Worm (Caenorhabditis elegans) whole organism, L3 larva: ENCODE results near the gene fbxa-163.

Experiments used
- ZK546.5 ChIP-seq: sonication (generic microtip); optimal IDR thresholded peaks from 2 replicates; lab custom pipeline; 2017; ENCODE audit warnings: missing biosample characterization, missing genetic modification characterization
- aly-2 ChIP-seq: fragments of 150-350 bp; optimal IDR thresholded peaks from 2 replicates; lab custom pipeline; 2014; ENCODE audit warnings: missing biosample characterization, missing genetic modification characterization
- ceh-16 ChIP-seq: sonication (generic microtip); optimal IDR thresholded peaks from 2 replicates; lab custom pipeline; 2017; ENCODE audit warnings: missing biosample characterization, missing genetic modification characterization
- ceh-28 ChIP-seq: fragments of 150-350 bp; optimal IDR thresholded peaks from 2 replicates; lab custom pipeline; 2014; ENCODE audit warnings: missing biosample characterization, missing genetic modification reagents, missing genetic modification characterization
- ceh-82 ChIP-seq: fragments of 150-350 bp; optimal IDR thresholded peaks from 2 replicates; lab custom pipeline; 2014; ENCODE audit warnings: missing biosample characterization, missing genetic modification characterization
- daf-12 ChIP-seq: fragments of 150-350 bp; optimal IDR thresholded peaks from 2 replicates; lab custom pipeline; 2014; ENCODE audit warnings: missing biosample characterization, missing genetic modification reagents, missing genetic modification characterization
- egl-27 ChIP-seq: sonication (generic microtip); optimal IDR thresholded peaks from 4 replicates; lab custom pipeline; 2017; ENCODE audit warnings: missing biosample characterization, missing genetic modification reagents, missing genetic modification characterization
- elt-1 ChIP-seq: fragments of 150-350 bp; optimal IDR thresholded peaks from 2 replicates; lab custom pipeline; 2014; ENCODE audit warnings: missing biosample characterization, missing genetic modification characterization
- elt-2 ChIP-seq: sonication (generic microtip); optimal IDR thresholded peaks from 2 replicates; lab custom pipeline; 2016; ENCODE audit warnings: missing genetic modification reagents, mild to moderate bottlenecking, missing genetic modification characterization, missing compliant biosample characterization
- elt-3 ChIP-seq, 3 experiments: fragments of 150-350 bp in 1 of 3; sonication (generic microtip) in 2 of 3; optimal IDR thresholded peaks; 2 replicates in 2 of 3; 4 replicates in 1 of 3; lab custom pipeline; 2014 to 2017; ENCODE audit warnings: missing biosample characterization in 3 of 3, missing genetic modification characterization in 3 of 3
- fkh-10 ChIP-seq: sonication (generic microtip); optimal IDR thresholded peaks from 2 replicates; lab custom pipeline; 2017; ENCODE audit warnings: missing biosample characterization, missing genetic modification reagents, missing genetic modification characterization
- fkh-2 ChIP-seq: fragments of 150-350 bp; optimal IDR thresholded peaks from 2 replicates; lab custom pipeline; 2014; ENCODE audit warnings: missing biosample characterization, missing genetic modification reagents, missing genetic modification characterization
- fos-1 ChIP-seq: fragments of 150-350 bp; optimal IDR thresholded peaks from 2 replicates; lab custom pipeline; 2014; ENCODE audit warnings: missing biosample characterization, missing genetic modification characterization
- hmg-11 ChIP-seq: sonication (generic microtip); optimal IDR thresholded peaks from 2 replicates; lab custom pipeline; 2016; ENCODE audit warnings: missing genetic modification characterization, missing compliant biosample characterization
- lsy-12 ChIP-seq: sonication (generic microtip); optimal IDR thresholded peaks from 2 replicates; lab custom pipeline; 2016; ENCODE audit warnings: mild to moderate bottlenecking, missing genetic modification characterization, missing compliant biosample characterization
- mdl-1 ChIP-seq: fragments of 150-350 bp; optimal IDR thresholded peaks from 2 replicates; lab custom pipeline; 2014; ENCODE audit warnings: missing biosample characterization, missing genetic modification characterization
- nfya-1 ChIP-seq: sonication (generic microtip); optimal IDR thresholded peaks from 2 replicates; lab custom pipeline; 2017; ENCODE audit warnings: missing genetic modification characterization, mild to moderate bottlenecking, missing compliant biosample characterization, antibody characterized with exemption, moderate library complexity; ENCODE audit not compliant: insufficient read depth
- nhr-11 ChIP-seq: fragments of 150-350 bp; optimal IDR thresholded peaks from 2 replicates; lab custom pipeline; 2014; ENCODE audit warnings: missing biosample characterization, missing genetic modification characterization
- nhr-25 ChIP-seq: sonication (generic microtip); optimal IDR thresholded peaks from 2 replicates; lab custom pipeline; 2017; ENCODE audit warnings: missing biosample characterization, missing genetic modification characterization
- nhr-28 ChIP-seq: fragments of 150-350 bp; optimal IDR thresholded peaks from 2 replicates; lab custom pipeline; 2014; ENCODE audit warnings: missing biosample characterization, missing genetic modification characterization
- nhr-43 ChIP-seq: sonication (generic microtip); optimal IDR thresholded peaks from 2 replicates; lab custom pipeline; 2016; ENCODE audit warnings: mild to moderate bottlenecking, missing genetic modification characterization, missing compliant biosample characterization; ENCODE audit not compliant: poor library complexity, severe bottlenecking
- nhr-67 ChIP-seq: fragments of 150-350 bp; optimal IDR thresholded peaks from 2 replicates; lab custom pipeline; 2014; ENCODE audit warnings: missing biosample characterization, missing genetic modification characterization
- nhr-76 ChIP-seq: fragments of 150-350 bp; sonication (generic microtip); optimal IDR thresholded peaks from 5 replicates; lab custom pipeline; 2014; ENCODE audit warnings: missing biosample characterization, missing genetic modification characterization
- nhr-77 ChIP-seq: fragments of 150-350 bp; optimal IDR thresholded peaks from 2 replicates; lab custom pipeline; 2014; ENCODE audit warnings: missing biosample characterization, missing genetic modification characterization
- pha-4 ChIP-seq: fragments of 150-350 bp; optimal IDR thresholded peaks from 2 replicates; lab custom pipeline; 2014; ENCODE audit warnings: missing biosample characterization, missing genetic modification reagents, missing genetic modification characterization
- pqm-1 ChIP-seq: fragments of 150-350 bp; optimal IDR thresholded peaks from 2 replicates; lab custom pipeline; 2017; ENCODE audit warnings: missing biosample characterization, missing genetic modification characterization, inconsistent platforms
- sea-2 ChIP-seq: fragments of 150-350 bp; sonication (generic microtip); optimal IDR thresholded peaks from 4 replicates; lab custom pipeline; 2014; ENCODE audit warnings: missing biosample characterization, missing genetic modification reagents, missing genetic modification characterization
- snpc-4 ChIP-seq: fragments of 150-350 bp; optimal IDR thresholded peaks from 2 replicates; lab custom pipeline; 2014; ENCODE audit warnings: missing biosample characterization, missing genetic modification characterization
- tbx-2 ChIP-seq: sonication (generic microtip); optimal IDR thresholded peaks from 2 replicates; lab custom pipeline; 2016; ENCODE audit warnings: mild to moderate bottlenecking, missing genetic modification characterization, missing compliant biosample characterization
- unc-39 ChIP-seq: sonication (generic microtip); optimal IDR thresholded peaks from 4 replicates; lab custom pipeline; 2017; ENCODE audit warnings: missing biosample characterization, missing genetic modification characterization
- unc-62 ChIP-seq: fragments of 150-350 bp; sonication (generic microtip); optimal IDR thresholded peaks from 4 replicates; lab custom pipeline; 2014; ENCODE audit warnings: missing biosample characterization, missing genetic modification reagents, missing genetic modification characterization
- zag-1 ChIP-seq: fragments of 150-350 bp; optimal IDR thresholded peaks from 2 replicates; lab custom pipeline; 2014; ENCODE audit warnings: missing biosample characterization, missing genetic modification characterization

Gene fbxa-163

DNA sequence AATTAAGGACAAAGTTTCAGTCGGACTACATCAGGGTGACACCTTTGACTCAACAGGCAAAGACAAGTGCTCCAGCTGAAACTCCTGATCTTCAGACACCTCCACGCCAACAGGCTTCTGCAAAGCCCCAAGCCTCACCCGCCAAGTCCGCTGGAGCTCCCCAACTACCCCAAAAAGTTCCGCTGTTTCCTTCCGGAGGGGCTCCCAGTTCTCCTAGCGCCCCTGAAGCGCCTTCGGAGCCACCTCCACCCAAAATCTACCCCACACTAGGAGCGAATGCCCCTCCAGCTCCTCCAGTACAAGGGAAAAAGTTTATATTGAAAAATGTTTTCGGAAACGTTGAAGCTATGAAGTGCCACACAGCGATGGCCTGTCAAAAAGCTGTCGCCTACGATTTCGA, 7.5 kb downstream of the fbxa-163 start:
- TF ChIP-seq sea-2 (GFP tag; lab: Kevin White, UChicago): no peak

- no peak for TF ChIP-seq unc-39 (tag; lab: Kevin White, UChicago)
- peak; percentile 59 for TF ChIP-seq elt-2 (tag; lab: Kevin White, UChicago)
- no peak for TF ChIP-seq nhr-25 (tag; lab: Kevin White, UChicago)
- peak; percentile 36 for TF ChIP-seq pqm-1 (tag; lab: Kevin White, UChicago)
These were observed 9.0 kb downstream of the fbxa-163 start, which contains the start of gene bath-47 for ce11 chrII:1601507-1601906. Gene bath-47 (plus strand): TSS chrII:1601811.

DNA sequence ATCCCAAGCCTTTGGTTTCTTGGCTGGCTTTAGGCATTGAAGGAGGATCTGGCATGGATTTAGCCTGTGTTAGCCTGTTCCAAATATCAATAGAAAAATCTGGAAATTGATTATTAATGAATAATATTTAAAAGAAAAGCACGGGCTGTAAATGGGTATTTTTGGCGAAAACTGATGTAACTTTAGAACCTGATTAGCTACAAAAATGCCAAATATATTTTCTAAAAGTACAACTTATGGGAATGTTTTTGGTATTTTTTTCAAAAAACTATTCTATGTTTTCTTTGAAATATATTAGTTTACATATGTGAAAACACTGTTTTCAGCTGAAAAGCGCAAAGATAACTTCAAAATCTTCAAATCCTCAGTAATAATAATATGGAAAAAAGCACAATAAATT, 9.9 kb downstream of the fbxa-163 start, which contains the start of gene bath-26:
bath-26 (minus strand) TSS at position 101 of the 400 bp plus-strand sequence.
- TF ChIP-seq snpc-4 (tag; lab: Kevin White, UChicago) (no peak), elt-3 (tag; optimal IDR thresholded peaks at IDR 0.05; lab: Kevin White, UChicago) (no peak)

DNA sequence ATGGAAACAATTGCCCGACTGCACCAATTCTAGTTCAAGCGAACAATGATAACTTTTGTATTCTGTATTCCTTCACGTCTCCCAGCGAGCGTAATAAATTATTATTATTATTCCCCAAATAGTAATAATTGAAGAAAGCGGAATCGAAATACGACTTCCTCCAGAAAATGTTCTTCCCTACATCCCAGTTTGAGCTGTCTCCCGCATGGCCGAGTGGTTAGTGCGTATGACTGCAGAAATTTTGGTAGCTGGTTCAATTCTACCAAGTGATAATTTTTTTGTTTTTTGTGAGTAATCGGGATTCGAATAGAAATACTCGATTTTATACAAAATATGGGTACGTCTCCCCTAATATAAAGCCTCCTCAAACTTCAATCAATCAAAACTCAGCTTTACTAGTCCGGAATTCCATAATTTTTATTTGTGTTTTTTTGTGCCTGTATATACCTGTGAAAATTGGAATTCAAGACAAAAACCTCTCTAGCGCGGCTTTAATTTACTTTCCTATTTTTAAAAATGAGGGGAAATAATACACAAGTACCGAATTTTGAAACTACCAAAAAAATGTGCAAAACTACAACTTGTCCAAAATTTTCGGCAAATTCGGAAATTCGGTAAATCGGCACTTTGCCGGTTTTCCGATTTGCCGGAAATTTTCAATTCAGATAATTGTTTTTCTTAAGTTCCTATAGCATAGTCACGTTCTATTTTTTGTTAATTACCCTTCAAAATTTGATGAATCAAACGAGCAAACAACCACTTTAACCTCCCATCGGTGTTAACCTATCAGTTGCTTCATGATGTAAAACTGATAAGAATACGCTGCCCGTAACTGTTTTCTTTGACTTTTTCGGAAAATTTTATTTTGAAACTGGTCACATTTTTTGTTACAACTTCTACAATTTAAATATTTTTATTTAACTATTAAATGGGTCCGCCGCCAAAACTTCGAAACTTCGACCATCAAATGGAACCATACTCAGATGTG, 13.1 kb downstream of the fbxa-163 start, which contains the start of gene bath-46:
bath-46 (plus strand) TSS at position 806 of the 988 bp plus-strand sequence.
- TF ChIP-seq fkh-2 (no peak), nhr-43 (tag; lab: Kevin White, UChicago) (no peak), elt-2 (tag; lab: Kevin White, UChicago) (peak; percentile 73), pqm-1 (tag; lab: Kevin White, UChicago) (peak; percentile 49), tbx-2 (no peak), nhr-76 (tag; lab: Kevin White, UChicago) (no peak)

- TF ChIP-seq hmg-11 (tag; lab: Kevin White, UChicago) (no peak), nhr-25 (tag; lab: Kevin White, UChicago) (no peak), unc-62 (GFP tag; lab: Kevin White, UChicago) (no peak), unc-39 (tag; lab: Kevin White, UChicago) (no peak), nhr-77 (tag; lab: Kevin White, UChicago) (no peak), ceh-82 (tag; lab: Kevin White, UChicago) (no peak), fos-1 (no peak), snpc-4 (tag; lab: Kevin White, UChicago) (no peak), ZK546.5 (no peak), ceh-28 (tag; lab: Kevin White, UChicago) (no peak), nhr-43 (tag; lab: Kevin White, UChicago) (no peak), zag-1 (tag; lab: Kevin White, UChicago) (no peak), daf-12 (tag; lab: Kevin White, UChicago) (no peak), ceh-16 (tag; lab: Kevin White, UChicago) (no peak), nfya-1 (no peak), pha-4 (tag; lab: Kevin White, UChicago) (no peak), nhr-11 (tag; lab: Kevin White, UChicago) (no peak), fkh-10 (GFP tag; lab: Kevin White, UChicago) (no peak), aly-2 (tag; lab: Kevin White, UChicago) (no peak)
These were observed 15.4 kb downstream of the fbxa-163 start, which contains the start of gene clec-20 for ce11 chrII:1595137-1595536. Gene clec-20 (minus strand): TSS chrII:1595237.

ce11 chrII:1589845-1590244, 20.7 kb downstream of the fbxa-163 start, which contains the start of gene T07H3.7:
Gene T07H3.7 (minus strand): TSS chrII:1589945.
- TF ChIP-seq nhr-67 (tag; lab: Kevin White, UChicago) (no peak), nhr-28 (no peak), nhr-77 (tag; lab: Kevin White, UChicago) (no peak), lsy-12 (tag; lab: Kevin White, UChicago) (no peak), egl-27 (tag; lab: Kevin White, UChicago) (no peak), elt-3 (tag; optimal IDR thresholded peaks at IDR 0.05; lab: Kevin White, UChicago) (no peak), daf-12 (tag; lab: Kevin White, UChicago) (no peak), mdl-1 (tag; lab: Kevin White, UChicago) (no peak), ceh-82 (tag; lab: Kevin White, UChicago) (no peak), nhr-76 (tag; lab: Kevin White, UChicago) (no peak), zag-1 (tag; lab: Kevin White, UChicago) (no peak), fkh-10 (GFP tag; lab: Kevin White, UChicago) (no peak), pqm-1 (tag; lab: Kevin White, UChicago) (no peak), pha-4 (tag; lab: Kevin White, UChicago) (no peak), elt-1 (tag; lab: Kevin White, UChicago) (no peak), nhr-43 (tag; lab: Kevin White, UChicago) (no peak)
